Fruit fly (Drosophila melanogaster) whole organism, prepupa: ENCODE results near the gene CG43312.

Experiments used
- CG15336 ChIP-seq: fragments of 200-800 bp; sonication (Bioruptor generic); IDR thresholded peaks from 2 replicates; pipeline ENCODE4 v1.3.6; 2022; ENCODE audit warnings: missing biosample characterization, missing genetic modification characterization
- CG1621 ChIP-seq: fragments of 200-800 bp; sonication (Bioruptor generic); optimal IDR thresholded peaks from 3 replicates; lab custom pipeline; 2018; ENCODE audit warnings: missing biosample characterization, mild to moderate bottlenecking, missing genetic modification characterization
- CG3032 ChIP-seq: fragments of 200-800 bp; optimal IDR thresholded peaks from 2 replicates; lab custom pipeline; 2019; ENCODE audit warnings: missing biosample characterization, mild to moderate bottlenecking, missing genetic modification characterization, moderate library complexity
- CG6276 ChIP-seq: fragments of 200-800 bp; sonication (Bioruptor generic); optimal IDR thresholded peaks from 2 replicates; lab custom pipeline; 2017; ENCODE audit warnings: missing biosample characterization, mild to moderate bottlenecking, missing genetic modification characterization
- Eip93F ChIP-seq: fragments of 200-800 bp; sonication (Bioruptor generic); optimal IDR thresholded peaks from 2 replicates; lab custom pipeline; 2016; ENCODE audit warnings: missing biosample characterization, mild to moderate bottlenecking, missing genetic modification characterization
- Met ChIP-seq: fragments of 200-800 bp; sonication (Bioruptor generic); optimal IDR thresholded peaks from 3 replicates; lab custom pipeline; 2016; ENCODE audit warnings: missing biosample characterization, missing genetic modification characterization
- Smox ChIP-seq: fragments of 200-800 bp; sonication (Bioruptor generic); optimal IDR thresholded peaks from 3 replicates; lab custom pipeline; 2016; ENCODE audit warnings: missing biosample characterization, missing genetic modification characterization
- Sox15 ChIP-seq: fragments of 200-800 bp; sonication (Bioruptor generic); optimal IDR thresholded peaks from 3 replicates; lab custom pipeline; 2016; ENCODE audit warnings: missing biosample characterization, missing genetic modification characterization
- dsx ChIP-seq: fragments of 200-800 bp; optimal IDR thresholded peaks from 3 replicates; lab custom pipeline; 2019; ENCODE audit warnings: missing biosample characterization, mild to moderate bottlenecking, missing genetic modification characterization, moderate library complexity; ENCODE audit not compliant: poor library complexity, severe bottlenecking
- spab ChIP-seq: fragments of 200-800 bp; sonication (Bioruptor generic); optimal IDR thresholded peaks from 2 replicates; lab custom pipeline; 2017; ENCODE audit warnings: missing biosample characterization, mild to moderate bottlenecking, missing genetic modification characterization, missing genetic modification reagents
- ss ChIP-seq, 2 experiments: fragments of 200-800 bp; sonication (Bioruptor generic); optimal IDR thresholded peaks; 2 replicates in 1 of 2; 3 replicates in 1 of 2; lab custom pipeline; 2017 to 2018; ENCODE audit warnings: mild to moderate bottlenecking in 2 of 2, missing biosample characterization in 2 of 2, missing genetic modification characterization in 2 of 2, moderate library complexity in 1 of 2
- vri ChIP-seq: fragments of 200-800 bp; sonication (Bioruptor generic); optimal IDR thresholded peaks from 3 replicates; lab custom pipeline; 2016; ENCODE audit warnings: missing biosample characterization, mild to moderate bottlenecking, missing genetic modification characterization

- TF ChIP-seq Smox (GFP tag; lab: Kevin White, UChicago) (no peak), spab (no peak), dsx (no peak), Met (GFP tag; lab: Kevin White, UChicago) (no peak), Eip93F (GFP tag; lab: Kevin White, UChicago) (no peak), ss (GFP tag; optimal IDR thresholded peaks at IDR 0.05; lab: Kevin White, UChicago) (no peak), Sox15 (no peak), CG6276 (GFP tag; lab: Kevin White, UChicago) (no peak), CG3032 (tag; lab: Kevin White, UChicago) (no peak), CG1621 (tag; lab: Kevin White, UChicago) (no peak), vri (GFP tag; lab: Kevin White, UChicago) (peak; percentile 29), CG15336 (GFP tag; lab: Robert Waterston, UW) (no peak)
Observed at dm6 chr3L:22474081-22474845, 27.1 kb upstream of the CG43312 start, which contains the start of gene CG11425.
